Worm (Caenorhabditis elegans) whole organism, young adult: ENCODE measurements around the gene T05B4.13.

ENCODE experiments used
- bed-2 ChIP-seq: fragments of 200-800 bp; sonication (Bioruptor generic); IDR thresholded peaks from 2 replicates; pipeline ENCODE4 v1.3.6; 2022; ENCODE audit warnings: missing genetic modification reagents, missing genetic modification characterization, missing compliant biosample characterization
- madf-3 ChIP-seq: fragments of 200-800 bp; sonication (Bioruptor generic); IDR thresholded peaks from 2 replicates; pipeline ENCODE4 v1.3.6; 2022; ENCODE audit warnings: missing genetic modification reagents, missing genetic modification characterization, missing compliant biosample characterization

DNA sequence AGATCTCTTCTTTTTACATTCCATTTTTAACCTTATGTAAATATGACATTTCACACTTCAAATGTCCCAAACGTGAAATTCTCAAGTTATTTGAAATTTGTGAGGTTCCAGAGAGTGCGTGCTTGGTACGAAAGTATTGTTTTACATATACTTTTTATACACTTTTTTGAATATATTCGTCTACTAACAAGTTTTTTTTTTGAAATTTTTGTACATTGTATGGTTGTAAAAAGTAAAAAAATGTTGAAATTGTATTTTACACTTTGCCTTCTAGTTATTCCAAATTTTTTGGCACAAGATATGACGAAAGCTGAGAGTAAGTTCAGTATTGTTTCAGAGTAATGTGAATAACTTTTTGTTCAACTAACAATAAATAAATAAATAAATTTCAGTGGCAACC lies 7.4 kb upstream of the T05B4.13 start, which contains the start of gene lgc-1:
- TF ChIP-seq bed-2 (no peak), madf-3 (GFP tag; lab: Robert Waterston, UW) (no peak)
